Worm (Caenorhabditis elegans) whole organism, mixed stage, embryonic: ENCODE measurements around the gene srh-244.

Source experiments
- M03D4.4 ChIP-seq: sonication (generic microtip); optimal IDR thresholded peaks from 2 replicates; lab custom pipeline; 2017; ENCODE audit warnings: mild to moderate bottlenecking, missing genetic modification characterization, missing compliant biosample characterization
- bed-3 ChIP-seq: fragments of 200-800 bp; sonication (Bioruptor generic); optimal IDR thresholded peaks from 3 replicates; lab custom pipeline; 2018; ENCODE audit warnings: mild to moderate bottlenecking, missing genetic modification characterization, moderate library complexity, missing compliant biosample characterization
- blmp-1 ChIP-seq: fragments of 150-350 bp; optimal IDR thresholded peaks from 2 replicates; lab custom pipeline; 2014; ENCODE audit warnings: missing biosample characterization, missing genetic modification characterization
- ceh-39 ChIP-seq: fragments of 150-350 bp; optimal IDR thresholded peaks from 2 replicates; lab custom pipeline; 2014; ENCODE audit warnings: missing biosample characterization, missing genetic modification characterization
- ceh-83 ChIP-seq: fragments of 200-800 bp; sonication (Bioruptor generic); optimal IDR thresholded peaks from 2 replicates; lab custom pipeline; 2018; ENCODE audit warnings: mild to moderate bottlenecking, missing genetic modification characterization, missing compliant biosample characterization
- ces-1 ChIP-seq: fragments of 150-350 bp; optimal IDR thresholded peaks from 2 replicates; lab custom pipeline; 2014; ENCODE audit warnings: missing biosample characterization, missing genetic modification reagents, missing genetic modification characterization
- cnd-1 ChIP-seq: fragments of 200-800 bp; sonication (Bioruptor generic); optimal IDR thresholded peaks from 2 replicates; lab custom pipeline; 2018; ENCODE audit warnings: mild to moderate bottlenecking, missing genetic modification characterization, missing compliant biosample characterization
- drap-1 ChIP-seq: fragments of 200-800 bp; sonication (Bioruptor generic); optimal IDR thresholded peaks from 3 replicates; lab custom pipeline; 2018; ENCODE audit warnings: mild to moderate bottlenecking, missing genetic modification characterization, missing compliant biosample characterization
- elt-1 ChIP-seq: sonication (generic microtip); optimal IDR thresholded peaks from 2 replicates; lab custom pipeline; 2017; ENCODE audit warnings: missing genetic modification characterization, mild to moderate bottlenecking, missing compliant biosample characterization, antibody characterized with exemption, moderate library complexity, borderline replicate concordance; ENCODE audit not compliant: insufficient read depth
- elt-3 ChIP-seq: fragments of 150-350 bp; optimal IDR thresholded peaks from 2 replicates; lab custom pipeline; 2014; ENCODE audit warnings: missing biosample characterization, missing genetic modification characterization
- flh-1 ChIP-seq: fragments of 200-800 bp; sonication (Bioruptor generic); optimal IDR thresholded peaks from 2 replicates; lab custom pipeline; 2018; ENCODE audit warnings: mild to moderate bottlenecking, missing genetic modification characterization, moderate library complexity, missing compliant biosample characterization
- ham-2 ChIP-seq: fragments of 200-800 bp; sonication (Bioruptor generic); optimal IDR thresholded peaks from 2 replicates; lab custom pipeline; 2018; ENCODE audit warnings: mild to moderate bottlenecking, missing genetic modification characterization, missing compliant biosample characterization
- hlh-1 ChIP-seq: fragments of 150-350 bp; optimal IDR thresholded peaks from 2 replicates; lab custom pipeline; 2014; ENCODE audit warnings: missing biosample characterization, missing genetic modification reagents, missing genetic modification characterization
- lin-13 ChIP-seq: fragments of 150-350 bp; optimal IDR thresholded peaks from 2 replicates; lab custom pipeline; 2014; ENCODE audit warnings: missing biosample characterization, missing genetic modification characterization
- mab-5 ChIP-seq: fragments of 150-350 bp; optimal IDR thresholded peaks from 2 replicates; lab custom pipeline; 2014; ENCODE audit warnings: missing biosample characterization, missing genetic modification characterization
- mep-1 ChIP-seq: fragments of 150-350 bp; optimal IDR thresholded peaks from 2 replicates; lab custom pipeline; 2017; ENCODE audit warnings: missing biosample characterization, missing genetic modification reagents, missing genetic modification characterization, inconsistent platforms
- mls-2 ChIP-seq: sonication (generic microtip); optimal IDR thresholded peaks from 2 replicates; lab custom pipeline; 2016; ENCODE audit warnings: mild to moderate bottlenecking, missing genetic modification characterization, moderate library complexity, missing compliant biosample characterization
- nhr-2 ChIP-seq: fragments of 150-350 bp; optimal IDR thresholded peaks from 2 replicates; lab custom pipeline; 2014; ENCODE audit warnings: missing biosample characterization, missing genetic modification characterization
- nhr-237 ChIP-seq: fragments of 150-350 bp; optimal IDR thresholded peaks from 2 replicates; lab custom pipeline; 2014; ENCODE audit warnings: missing biosample characterization, missing genetic modification characterization
- nhr-76 ChIP-seq: sonication (generic microtip); optimal IDR thresholded peaks from 2 replicates; lab custom pipeline; 2017; ENCODE audit warnings: missing biosample characterization, missing genetic modification characterization
- pha-4 ChIP-seq: fragments of 150-350 bp; optimal IDR thresholded peaks from 2 replicates; lab custom pipeline; 2018; ENCODE audit warnings: missing biosample characterization, missing genetic modification reagents, missing genetic modification characterization
- snpc-4 ChIP-seq: fragments of 150-350 bp; optimal IDR thresholded peaks from 2 replicates; lab custom pipeline; 2014; ENCODE audit warnings: missing biosample characterization, missing genetic modification characterization
- sptf-1 ChIP-seq: sonication (generic microtip); optimal IDR thresholded peaks from 2 replicates; lab custom pipeline; 2017; ENCODE audit warnings: mild to moderate bottlenecking, missing genetic modification characterization, moderate library complexity, missing compliant biosample characterization
- tbx-8 ChIP-seq: fragments of 200-800 bp; sonication (Bioruptor generic); optimal IDR thresholded peaks from 2 replicates; lab custom pipeline; 2018; ENCODE audit warnings: mild to moderate bottlenecking, missing genetic modification characterization, moderate library complexity, missing compliant biosample characterization
- unc-120 ChIP-seq: sonication (generic microtip); optimal IDR thresholded peaks from 2 replicates; lab custom pipeline; 2017; ENCODE audit warnings: missing genetic modification characterization, missing compliant biosample characterization; ENCODE audit not compliant: poor library complexity, severe bottlenecking
- unc-62 ChIP-seq: fragments of 150-350 bp; optimal IDR thresholded peaks from 2 replicates; lab custom pipeline; 2014; ENCODE audit warnings: missing biosample characterization, missing genetic modification reagents, missing genetic modification characterization
- zip-8 ChIP-seq: fragments of 150-350 bp; optimal IDR thresholded peaks from 2 replicates; lab custom pipeline; 2014; ENCODE audit warnings: missing biosample characterization, missing genetic modification characterization
- ztf-11 ChIP-seq: fragments of 150-350 bp; optimal IDR thresholded peaks from 2 replicates; lab custom pipeline; 2014; ENCODE audit warnings: missing biosample characterization, missing genetic modification characterization

srh-244 gene

ce11 chrV:7355464-7355863, 11.8 kb downstream of the srh-244 start, which contains the start of gene tag-293:
tag-293 (minus strand) TSS chrV:7355564.
- no peak for TF ChIP-seq hlh-1
- no peak for TF ChIP-seq drap-1
- TF ChIP-seq elt-1 (tag; lab: Kevin White, UChicago), result no peak
- no peak for TF ChIP-seq bed-3 (GFP tag; lab: Kevin White, UChicago)
- no peak for TF ChIP-seq mls-2 (tag; lab: Kevin White, UChicago)
- no peak for TF ChIP-seq mab-5
- no peak for TF ChIP-seq ceh-39 (tag; lab: Kevin White, UChicago)
- TF ChIP-seq blmp-1 (tag; lab: Kevin White, UChicago), result no peak
- TF ChIP-seq zip-8 (tag; lab: Kevin White, UChicago), result no peak
- no peak for TF ChIP-seq ceh-83
- TF ChIP-seq flh-1 (GFP tag; lab: Kevin White, UChicago), result no peak
- no peak for TF ChIP-seq ham-2 (GFP tag; lab: Kevin White, UChicago)

DNA sequence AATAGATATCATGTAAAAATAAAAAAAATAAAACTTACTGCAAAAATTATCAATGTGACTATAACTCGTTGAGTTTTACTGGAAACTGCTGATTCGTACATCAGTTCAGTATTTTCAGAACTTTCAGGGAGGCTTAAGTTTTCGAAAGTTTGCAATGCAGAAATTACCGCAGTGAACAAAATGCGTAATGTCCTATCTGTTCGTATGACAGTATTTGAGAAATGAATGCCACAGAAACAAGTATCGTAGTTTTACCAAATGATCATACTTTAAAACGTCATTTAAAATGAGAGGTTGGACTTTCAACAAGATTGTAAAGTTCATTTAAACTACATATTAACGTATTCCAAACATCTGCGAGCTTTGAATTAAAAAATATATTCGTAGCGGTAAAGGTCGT, 13.1 kb downstream of the srh-244 start, which contains the start of gene C03G6.21:
Gene C03G6.21 (minus strand): TSS at position 101 of the 400 bp plus-strand sequence.
- TF ChIP-seq elt-1 (tag; lab: Kevin White, UChicago) (no peak), lin-13 (tag; lab: Kevin White, UChicago) (no peak), pha-4 (no peak), M03D4.4 (tag; lab: Kevin White, UChicago) (no peak), nhr-76 (no peak), sptf-1 (no peak), unc-62 (no peak), ces-1 (no peak), nhr-2 (tag; lab: Kevin White, UChicago) (no peak), snpc-4 (tag; lab: Kevin White, UChicago) (no peak)

DNA sequence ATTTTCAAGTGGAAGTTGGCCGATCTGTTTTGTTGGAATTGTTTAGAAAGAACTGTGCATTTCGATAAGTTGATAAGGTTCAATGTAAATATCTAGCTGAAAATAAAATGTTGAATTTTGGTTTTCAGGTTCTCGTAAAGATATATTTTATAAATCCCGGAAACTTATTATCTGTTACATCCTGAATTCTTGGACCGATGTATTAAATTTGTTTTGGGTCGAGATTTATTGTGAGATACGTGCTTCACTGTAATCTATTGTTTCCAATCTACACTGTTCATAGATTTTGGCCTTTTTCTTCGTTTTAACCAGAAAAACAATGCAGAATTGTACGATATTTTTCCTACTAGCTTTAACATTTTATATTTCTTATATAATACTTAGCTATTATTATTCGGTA, 13.5 kb downstream of the srh-244 start, which contains the start of gene C03G6.6:
Gene C03G6.6 (plus strand): TSS at position 301 of the 400 bp plus-strand sequence.
- no peak for TF ChIP-seq ceh-83
- TF ChIP-seq elt-3 (tag; lab: Kevin White, UChicago), result no peak
- no peak for TF ChIP-seq ham-2 (GFP tag; lab: Kevin White, UChicago)
- TF ChIP-seq snpc-4 (tag; lab: Kevin White, UChicago), result no peak
- no peak for TF ChIP-seq hlh-1

- TF ChIP-seq drap-1 (no peak), nhr-2 (tag; lab: Kevin White, UChicago) (no peak), mep-1 (tag; lab: Kevin White, UChicago) (no peak), ceh-39 (tag; lab: Kevin White, UChicago) (no peak), tbx-8 (GFP tag; lab: Kevin White, UChicago) (no peak), nhr-76 (no peak), elt-1 (tag; lab: Kevin White, UChicago) (no peak), elt-3 (tag; lab: Kevin White, UChicago) (no peak), ceh-83 (no peak), nhr-237 (tag; lab: Kevin White, UChicago) (no peak), mab-5 (no peak)
Observed at ce11 chrV:7361673-7362072, 18.1 kb downstream of the srh-244 start, which contains the start of gene cyp-35A1. cyp-35A1 (minus strand) TSS chrV:7361773.

DNA sequence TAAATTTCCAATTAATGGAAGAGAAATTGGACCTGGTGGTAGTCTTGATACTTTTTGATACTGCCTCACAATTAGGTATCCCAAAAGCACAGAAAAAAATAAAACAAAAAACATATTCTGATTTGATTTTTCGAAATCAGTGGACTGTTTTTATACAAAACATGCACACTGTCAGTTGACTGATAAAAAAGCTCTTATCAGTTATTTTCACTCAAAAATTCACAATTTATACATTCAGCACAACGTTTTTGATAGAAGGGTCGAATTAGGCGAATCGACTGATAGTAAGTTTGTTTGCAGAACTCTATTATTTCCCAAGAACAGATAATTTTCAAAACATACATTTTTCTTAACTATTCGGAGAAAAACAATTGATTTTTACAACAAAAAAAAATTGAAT, 20.4 kb downstream of the srh-244 start, which contains the start of gene cyp-35A2:
Gene cyp-35A2 (minus strand): TSS at position 124 of the 400 bp plus-strand sequence.
- TF ChIP-seq nhr-2 (tag; lab: Kevin White, UChicago) (no peak), zip-8 (tag; lab: Kevin White, UChicago) (no peak), ces-1 (no peak), ztf-11 (tag; lab: Kevin White, UChicago) (no peak), ham-2 (GFP tag; lab: Kevin White, UChicago) (no peak), drap-1 (no peak), ceh-83 (no peak), sptf-1 (no peak)

ce11 chrV:7364951-7365350, 21.3 kb downstream of the srh-244 start, which contains the start of gene exc-13:
exc-13 (plus strand) TSS chrV:7365251.
- TF ChIP-seq elt-1 (tag; lab: Kevin White, UChicago), result no peak
- no peak for TF ChIP-seq nhr-237 (tag; lab: Kevin White, UChicago)
- no peak for TF ChIP-seq ceh-83
- no peak for TF ChIP-seq mls-2 (tag; lab: Kevin White, UChicago)
- TF ChIP-seq nhr-76, result no peak
- no peak for TF ChIP-seq M03D4.4 (tag; lab: Kevin White, UChicago)
- no peak for TF ChIP-seq cnd-1 (tag; lab: Kevin White, UChicago)
- TF ChIP-seq snpc-4 (tag; lab: Kevin White, UChicago), result no peak
- TF ChIP-seq unc-120 (tag; lab: Kevin White, UChicago), result no peak
- TF ChIP-seq zip-8 (tag; lab: Kevin White, UChicago), result no peak
- TF ChIP-seq elt-3 (tag; lab: Kevin White, UChicago), result no peak
